Worm (Caenorhabditis elegans) whole organism, L2 larva: Measurements from ENCODE around the gene egal-1.

Experiments used
- C34F6.9 ChIP-seq: fragments of 150-350 bp; optimal IDR thresholded peaks from 2 replicates; lab custom pipeline; 2014; ENCODE audit warnings: missing biosample characterization, missing genetic modification characterization
- F13H6.1 ChIP-seq: sonication (generic microtip); optimal IDR thresholded peaks from 2 replicates; lab custom pipeline; 2016; ENCODE audit warnings: missing genetic modification characterization, missing compliant biosample characterization
- R02D3.7 ChIP-seq: fragments of 150-350 bp; optimal IDR thresholded peaks from 2 replicates; lab custom pipeline; 2014; ENCODE audit warnings: missing biosample characterization, missing genetic modification characterization
- Y55F3AM.14 ChIP-seq: fragments of 200-800 bp; sonication (Bioruptor generic); optimal IDR thresholded peaks from 2 replicates; lab custom pipeline; 2018; ENCODE audit warnings: mild to moderate bottlenecking, missing genetic modification characterization, missing compliant biosample characterization
- ZK546.5 ChIP-seq: sonication (generic microtip); optimal IDR thresholded peaks from 2 replicates; lab custom pipeline; 2017; ENCODE audit warnings: missing biosample characterization, missing genetic modification characterization
- aly-2 ChIP-seq: fragments of 150-350 bp; optimal IDR thresholded peaks from 2 replicates; lab custom pipeline; 2014; ENCODE audit warnings: missing biosample characterization, missing genetic modification characterization
- ama-1 ChIP-seq: fragments of 150-350 bp; optimal IDR thresholded peaks from 2 replicates; lab custom pipeline; 2018; ENCODE audit warnings: inconsistent platforms
- blmp-1 ChIP-seq: sonication (generic microtip); optimal IDR thresholded peaks from 2 replicates; lab custom pipeline; 2017; ENCODE audit warnings: missing genetic modification characterization, mild to moderate bottlenecking, missing compliant biosample characterization, antibody characterized with exemption, moderate library complexity; ENCODE audit not compliant: insufficient read depth
- ceh-16 ChIP-seq: fragments of 150-350 bp; optimal IDR thresholded peaks from 2 replicates; lab custom pipeline; 2014; ENCODE audit warnings: missing biosample characterization, missing genetic modification characterization
- elt-3 ChIP-seq: sonication (generic microtip); optimal IDR thresholded peaks from 2 replicates; lab custom pipeline; 2017; ENCODE audit warnings: missing biosample characterization, missing genetic modification characterization
- fos-1 ChIP-seq: fragments of 150-350 bp; optimal IDR thresholded peaks from 2 replicates; lab custom pipeline; 2014; ENCODE audit warnings: missing biosample characterization, missing genetic modification characterization
- gmeb-1 ChIP-seq: fragments of 150-350 bp; optimal IDR thresholded peaks from 2 replicates; lab custom pipeline; 2014; ENCODE audit warnings: missing biosample characterization, missing genetic modification characterization
- lin-11 ChIP-seq: fragments of 150-350 bp; sonication (generic microtip); optimal IDR thresholded peaks from 2 replicates; lab custom pipeline; 2014; ENCODE audit warnings: missing biosample characterization, missing genetic modification characterization, inconsistent platforms, mixed read lengths
- lin-13 ChIP-seq: fragments of 150-350 bp; optimal IDR thresholded peaks from 2 replicates; lab custom pipeline; 2014; ENCODE audit warnings: missing biosample characterization, missing genetic modification reagents, missing genetic modification characterization
- lin-39 ChIP-seq: fragments of 150-350 bp; optimal IDR thresholded peaks from 2 replicates; lab custom pipeline; 2014; ENCODE audit warnings: missing biosample characterization, missing genetic modification reagents, missing genetic modification characterization
- lsy-2 ChIP-seq, 2 experiments: fragments of 150-350 bp in 1 of 2; sonication (generic microtip) in 1 of 2; optimal IDR thresholded peaks; 2 replicates each; lab custom pipeline; 2014 to 2017; ENCODE audit warnings: missing biosample characterization in 2 of 2, missing genetic modification characterization in 2 of 2
- mab-5 ChIP-seq: fragments of 150-350 bp; optimal IDR thresholded peaks from 2 replicates; lab custom pipeline; 2014; ENCODE audit warnings: missing biosample characterization, missing genetic modification characterization
- mbf-1 ChIP-seq: sonication (generic microtip); optimal IDR thresholded peaks from 2 replicates; lab custom pipeline; 2017; ENCODE audit warnings: missing biosample characterization, missing genetic modification characterization
- nhr-10 ChIP-seq: sonication (generic microtip); optimal IDR thresholded peaks from 2 replicates; lab custom pipeline; 2017; ENCODE audit warnings: missing biosample characterization, missing genetic modification characterization
- nhr-11 ChIP-seq: fragments of 150-350 bp; optimal IDR thresholded peaks from 2 replicates; lab custom pipeline; 2014; ENCODE audit warnings: missing biosample characterization, missing genetic modification characterization
- nhr-129 ChIP-seq: fragments of 150-350 bp; optimal IDR thresholded peaks from 2 replicates; lab custom pipeline; 2014; ENCODE audit warnings: missing biosample characterization, missing genetic modification characterization
- nhr-237 ChIP-seq: fragments of 150-350 bp; optimal IDR thresholded peaks from 2 replicates; lab custom pipeline; 2014; ENCODE audit warnings: missing biosample characterization, missing genetic modification characterization
- nhr-6 ChIP-seq: fragments of 150-350 bp; optimal IDR thresholded peaks from 2 replicates; lab custom pipeline; 2014; ENCODE audit warnings: missing biosample characterization, missing genetic modification characterization
- peb-1 ChIP-seq: fragments of 150-350 bp; optimal IDR thresholded peaks from 2 replicates; lab custom pipeline; 2014; ENCODE audit warnings: missing biosample characterization, missing genetic modification characterization
- sem-4 ChIP-seq: fragments of 150-350 bp; optimal IDR thresholded peaks from 2 replicates; lab custom pipeline; 2014; ENCODE audit warnings: missing biosample characterization, missing genetic modification reagents, missing genetic modification characterization
- sma-3 ChIP-seq: sonication (generic microtip); optimal IDR thresholded peaks from 2 replicates; lab custom pipeline; 2016; ENCODE audit warnings: missing genetic modification reagents, missing genetic modification characterization, missing compliant biosample characterization
- unc-39 ChIP-seq: fragments of 150-350 bp; optimal IDR thresholded peaks from 2 replicates; lab custom pipeline; 2014; ENCODE audit warnings: missing biosample characterization, missing genetic modification characterization
- unc-55 ChIP-seq: fragments of 150-350 bp; sonication (generic microtip); optimal IDR thresholded peaks from 3 replicates; lab custom pipeline; 2014; ENCODE audit warnings: missing biosample characterization, missing genetic modification reagents, missing genetic modification characterization
- unc-62 ChIP-seq: fragments of 150-350 bp; optimal IDR thresholded peaks from 2 replicates; lab custom pipeline; 2014; ENCODE audit warnings: missing biosample characterization, missing genetic modification reagents, missing genetic modification characterization
- ztf-1 ChIP-seq: fragments of 200-800 bp; sonication (Bioruptor generic); conservative IDR thresholded peaks from 2 replicates; pipeline ENCODE4 v1.3.6; 2022; ENCODE audit warnings: missing genetic modification characterization, missing compliant biosample characterization
- ztf-11 ChIP-seq: sonication (generic microtip); optimal IDR thresholded peaks from 2 replicates; lab custom pipeline; 2017; ENCODE audit warnings: missing biosample characterization, missing genetic modification characterization
- ztf-4 ChIP-seq: fragments of 150-350 bp; optimal IDR thresholded peaks from 2 replicates; lab custom pipeline; 2014; ENCODE audit warnings: missing biosample characterization, missing genetic modification characterization

The egal-1 gene

DNA sequence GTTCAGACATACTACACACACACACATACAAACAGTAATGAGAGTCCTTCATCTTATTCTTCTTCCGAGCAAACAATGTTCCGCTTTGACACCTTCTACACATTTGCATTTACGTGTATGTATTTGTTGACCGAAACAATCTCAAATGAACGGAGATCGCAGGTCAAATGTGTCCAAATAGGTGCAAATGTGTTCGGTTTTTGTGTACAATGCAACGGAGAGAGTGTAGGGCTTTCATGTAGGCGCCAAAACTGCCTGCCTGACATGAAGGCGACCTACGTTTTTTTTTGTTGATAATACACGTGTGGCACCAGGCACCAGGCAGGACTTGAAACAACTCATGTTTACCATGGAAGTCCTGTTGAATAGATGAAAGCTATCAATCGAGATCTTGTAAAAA is 32.4 kb downstream of the egal-1 start:
- TF ChIP-seq aly-2 (no peak), F13H6.1 (tag; lab: Kevin White, UChicago) (no peak), ceh-16 (tag; lab: Kevin White, UChicago) (no peak), peb-1 (no peak), nhr-129 (no peak), blmp-1 (tag; lab: Kevin White, UChicago) (no peak), ama-1 (lab: Kevin White, UChicago) (no peak), mab-5 (tag; lab: Kevin White, UChicago) (no peak)

DNA sequence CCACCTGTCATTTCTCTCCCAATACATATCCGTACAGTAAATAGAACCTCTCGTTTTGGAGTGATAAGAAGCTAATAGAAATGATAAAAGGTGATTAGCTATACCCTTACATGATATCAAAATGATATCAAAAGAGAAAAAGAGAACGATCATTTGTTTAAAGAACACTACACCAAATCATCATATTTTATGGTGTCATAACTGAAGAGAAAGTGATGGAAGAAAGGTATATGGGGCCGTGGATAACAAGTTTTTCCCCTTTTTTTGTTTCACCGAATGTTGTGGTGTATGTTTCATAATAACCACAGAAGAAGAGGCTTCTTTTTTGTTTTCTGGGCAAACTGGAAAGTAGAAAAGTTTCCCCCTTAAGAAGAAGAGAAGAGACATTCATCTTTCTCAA is 33.6 kb downstream of the egal-1 start:
- TF ChIP-seq lin-39 (tag; lab: Kevin White, UChicago) = no peak
- no peak for TF ChIP-seq unc-62 (GFP tag; lab: Kevin White, UChicago)
- TF ChIP-seq blmp-1 (tag; lab: Kevin White, UChicago) = peak; percentile 69
- TF ChIP-seq nhr-6 (tag; lab: Kevin White, UChicago) = no peak
- TF ChIP-seq, all 48 proteins: peak for 1

DNA sequence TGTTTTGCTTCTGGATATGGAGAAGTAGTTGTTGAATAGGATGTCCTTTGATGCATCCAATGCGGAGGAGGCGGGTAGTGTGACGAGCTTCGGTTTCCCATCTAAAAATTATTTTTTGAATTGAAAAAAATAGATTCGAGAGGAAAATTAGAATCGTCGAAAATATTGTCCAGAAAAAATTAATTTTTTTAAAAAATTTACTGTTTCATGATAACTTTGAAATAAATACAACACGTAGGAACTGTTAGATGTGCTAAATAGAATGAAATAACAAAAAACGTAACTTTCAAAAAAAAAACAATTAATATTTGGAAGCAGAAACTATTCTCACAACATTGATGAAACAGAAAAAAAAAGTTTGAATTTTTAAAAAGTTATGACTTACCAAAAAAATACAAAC is 35.3 kb downstream of the egal-1 start, which contains the start of gene C06E7.4:
C06E7.4 (minus strand) TSS at position 101 of the 400 bp plus-strand sequence.
- TF ChIP-seq fos-1 (no peak), F13H6.1 (tag; lab: Kevin White, UChicago) (no peak), lin-13 (GFP tag; lab: Kevin White, UChicago) (no peak), aly-2 (no peak), unc-39 (no peak), lsy-2 (tag; optimal IDR thresholded peaks at IDR 0.05; lab: Kevin White, UChicago) (no peak), ztf-4 (no peak), nhr-10 (tag; lab: Kevin White, UChicago) (no peak), unc-55 (no peak), mbf-1 (tag; lab: Kevin White, UChicago) (no peak), nhr-11 (tag; lab: Kevin White, UChicago) (no peak), R02D3.7 (no peak), sma-3 (GFP tag; lab: Kevin White, UChicago) (no peak), elt-3 (tag; lab: Kevin White, UChicago) (no peak), ztf-1 (GFP tag; lab: Robert Waterston, UW) (no peak)
- TF ChIP-seq, all 48 proteins: peak for 0

DNA sequence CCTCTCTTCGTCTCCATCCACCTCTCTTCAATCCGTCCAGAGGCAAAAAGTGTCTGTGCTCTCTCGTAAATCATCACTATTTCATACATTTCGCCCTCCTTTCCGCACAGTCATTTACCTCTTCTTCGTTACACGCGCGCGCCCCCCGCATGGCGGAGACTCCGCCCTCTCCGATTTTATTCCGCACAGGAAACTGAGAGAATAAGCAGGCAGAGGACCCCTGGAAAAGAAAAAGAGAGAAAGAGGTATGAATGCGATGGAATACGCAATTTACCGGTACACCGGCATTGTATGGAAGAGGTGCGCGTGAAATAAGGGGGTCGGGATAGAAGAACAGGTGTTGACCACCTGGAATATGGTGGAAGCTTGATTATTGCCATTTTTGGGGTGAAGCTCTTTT is 36.2 kb downstream of the egal-1 start:
- TF ChIP-seq sem-4 (tag; lab: Kevin White, UChicago) (no peak), F13H6.1 (tag; lab: Kevin White, UChicago) (no peak), ztf-11 (no peak), ztf-4 (no peak)

ce11 chrIV:5865818-5866217 is 41.2 kb downstream of the egal-1 start, which contains the start of gene spe-27:
Gene spe-27 (minus strand): TSS chrIV:5865918.
- TF ChIP-seq unc-39 (no peak), sma-3 (GFP tag; lab: Kevin White, UChicago) (no peak), elt-3 (tag; lab: Kevin White, UChicago) (no peak), ztf-11 (no peak)

ce11 chrIV:5867189-5867588 is 42.6 kb downstream of the egal-1 start, which contains the start of gene C06E7.88:
Gene C06E7.88 (minus strand): TSS chrIV:5867289.
- TF ChIP-seq gmeb-1 (tag; lab: Kevin White, UChicago) (no peak), C34F6.9 (tag; lab: Kevin White, UChicago) (no peak), mbf-1 (tag; lab: Kevin White, UChicago) (no peak), lin-13 (GFP tag; lab: Kevin White, UChicago) (no peak), ceh-16 (tag; lab: Kevin White, UChicago) (no peak), nhr-11 (tag; lab: Kevin White, UChicago) (no peak), lin-39 (tag; lab: Kevin White, UChicago) (no peak), ZK546.5 (tag; lab: Kevin White, UChicago) (no peak), ama-1 (lab: Kevin White, UChicago) (no peak), nhr-237 (tag; lab: Kevin White, UChicago) (no peak), Y55F3AM.14 (GFP tag; lab: Kevin White, UChicago) (no peak), lin-11 (no peak), peb-1 (no peak)
